Worm (Caenorhabditis elegans) whole organism, midembryonic: ENCODE data around the gene klp-18.

Experiments
- T22C8.4 ChIP-seq: fragments of 200-800 bp; sonication (Bioruptor generic); IDR thresholded peaks from 2 replicates; pipeline ENCODE4 v1.3.6; 2022; ENCODE audit warnings: missing genetic modification characterization, missing compliant biosample characterization
- flt-1 ChIP-seq: fragments of 200-800 bp; sonication (Bioruptor generic); IDR thresholded peaks from 2 replicates; pipeline ENCODE4 v1.3.6; 2022; ENCODE audit warnings: missing genetic modification characterization, missing compliant biosample characterization
- med-1 ChIP-seq: sonication (generic microtip); optimal IDR thresholded peaks from 2 replicates; lab custom pipeline; 2017; ENCODE audit warnings: missing genetic modification characterization, mild to moderate bottlenecking, missing compliant biosample characterization, antibody characterized with exemption, missing genetic modification reagents; ENCODE audit not compliant: insufficient read depth
- tab-1 ChIP-seq: fragments of 200-800 bp; sonication (Bioruptor generic); IDR thresholded peaks from 2 replicates; pipeline ENCODE4 v1.3.6; 2022; ENCODE audit warnings: missing genetic modification characterization, missing compliant biosample characterization
- ztf-23 ChIP-seq: fragments of 200-800 bp; sonication (Bioruptor generic); IDR thresholded peaks from 2 replicates; pipeline ENCODE4 v1.3.6; 2022; ENCODE audit warnings: missing genetic modification reagents, missing genetic modification characterization, missing compliant biosample characterization
- ztf-29 ChIP-seq: fragments of 200-800 bp; sonication (Bioruptor generic); IDR thresholded peaks from 2 replicates; pipeline ENCODE4 v1.3.6; 2022; ENCODE audit warnings: missing genetic modification reagents, missing genetic modification characterization, missing compliant biosample characterization

DNA sequence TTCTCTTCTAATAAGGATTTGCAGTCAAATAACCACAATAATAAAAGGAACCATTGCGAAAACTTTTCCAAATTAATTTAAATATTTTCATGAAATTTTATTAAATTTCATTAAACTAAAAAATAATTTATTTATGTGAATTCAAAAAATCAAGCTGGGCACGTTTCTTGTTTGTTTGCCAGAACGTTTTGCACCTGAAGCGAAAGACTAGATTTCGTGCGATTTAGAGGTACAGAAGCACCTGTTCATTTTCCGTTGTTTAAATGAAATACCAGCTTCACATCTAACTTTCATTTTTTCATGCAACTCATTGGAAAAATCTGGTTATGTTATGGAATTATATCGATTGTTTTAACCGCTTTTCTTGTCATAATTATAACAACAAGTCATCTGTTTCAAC is 32.1 kb downstream of the klp-18 start, which contains the start of gene srg-48:
- TF ChIP-seq T22C8.4 (no peak), ztf-23 (GFP tag; lab: Robert Waterston, UW) (no peak), ztf-29 (no peak), tab-1 (GFP tag; lab: Robert Waterston, UW) (no peak), med-1 (GFP tag; lab: Kevin White, UChicago) (no peak), flt-1 (GFP tag; lab: Robert Waterston, UW) (no peak)
